Fruit fly (Drosophila melanogaster): Measurements from ENCODE around the gene lft.

The lft gene

DNA sequence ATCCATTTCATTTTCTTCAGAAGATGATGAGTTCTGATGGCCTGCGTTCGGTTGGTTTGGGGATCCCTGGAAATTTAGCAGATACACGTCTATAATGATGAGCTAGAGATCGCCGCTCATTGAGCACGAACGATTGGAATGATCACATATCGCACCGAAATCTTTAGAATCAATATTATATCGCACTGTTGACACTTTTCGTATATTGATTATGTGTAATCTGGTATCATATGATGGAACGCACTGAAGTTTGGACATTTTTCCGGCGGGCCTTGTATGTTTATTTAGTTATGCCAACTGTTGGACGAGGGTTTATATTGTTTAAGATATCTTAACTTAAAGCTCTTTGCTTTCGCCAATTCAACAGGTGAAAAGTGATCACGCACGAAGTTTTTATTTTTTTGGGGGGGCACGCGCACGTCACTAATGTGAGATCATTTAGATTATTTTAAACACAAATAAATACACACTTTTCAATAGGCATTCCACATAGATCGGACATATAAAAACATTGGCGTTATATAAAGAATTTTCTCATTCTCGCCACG lies 43.2 kb upstream of the lft start (continued):
- TF ChIP-seq CG12219 (GFP tag; optimal IDR thresholded peaks at IDR 0.05) (no peak), ab (GFP tag; optimal IDR thresholded peaks at IDR 0.05) (no peak), lilli (GFP tag; optimal IDR thresholded peaks at IDR 0.05) (peak; percentile 42), caup (GFP tag; optimal IDR thresholded peaks at IDR 0.05; ENCODE audit: severe bottlenecking) (no peak), lov (optimal IDR thresholded peaks at IDR 0.05) (no peak), lov (GFP tag; IDR thresholded peaks at IDR 0.05) (0 out of 3 replicates have a peak, but pooled peaks have one; percentile 27), Lpt (GFP tag; optimal IDR thresholded peaks at IDR 0.05) (no peak), CG12299 (tag; optimal IDR thresholded peaks at IDR 0.05) (no peak), CG10543 (GFP tag; optimal IDR thresholded peaks at IDR 0.05) (no peak), CG17186 (GFP tag; optimal IDR thresholded peaks at IDR 0.05) (no peak), CG4707 (GFP tag; optimal IDR thresholded peaks at IDR 0.05) (no peak), Sox102F (GFP tag; optimal IDR thresholded peaks at IDR 0.05) (no peak), CG10462 (GFP tag; optimal IDR thresholded peaks at IDR 0.05) (no peak), CG10267 (tag; optimal IDR thresholded peaks at IDR 0.05) (no peak), Hr3 (GFP tag; optimal IDR thresholded peaks at IDR 0.05) (no peak), toy (GFP tag; IDR thresholded peaks at IDR 0.05) (no peak), jumu (GFP tag; optimal IDR thresholded peaks at IDR 0.05) (no peak), Deaf1 (tag; optimal IDR thresholded peaks at IDR 0.05) (no peak), Oli (tag; optimal IDR thresholded peaks at IDR 0.05) (no peak), ac (GFP tag; optimal IDR thresholded peaks at IDR 0.05) (no peak), Aef1 (GFP tag; IDR thresholded peaks at IDR 0.05) (no peak), nmo (GFP tag; optimal IDR thresholded peaks at IDR 0.05) (peak; percentile 22), CG9727 (GFP tag; optimal IDR thresholded peaks at IDR 0.05) (peak; percentile 17), CG8290 (GFP tag; optimal IDR thresholded peaks at IDR 0.05) (no peak), CG8290 (tag; optimal IDR thresholded peaks at IDR 0.05) (peak; percentile 26 to 36), Six4 (GFP tag; optimal IDR thresholded peaks at IDR 0.05) (no peak), pros (GFP tag; optimal IDR thresholded peaks at IDR 0.05) (no peak), luna (GFP tag; optimal IDR thresholded peaks at IDR 0.05) (no peak), CG7372 (GFP tag; IDR thresholded peaks at IDR 0.05) (no peak), croc (GFP tag; conservative IDR thresholded peaks at IDR 0.05) (no peak), maf-S (GFP tag; optimal IDR thresholded peaks at IDR 0.05) (no peak), Awh (GFP tag; IDR thresholded peaks at IDR 0.05) (no peak), CTCF (GFP tag; optimal IDR thresholded peaks at IDR 0.05) (no peak), hth (optimal IDR thresholded peaks at IDR 0.05) (no peak), odd (GFP tag; optimal IDR thresholded peaks at IDR 0.05) (no peak), shn (GFP tag; optimal IDR thresholded peaks at IDR 0.05) (no peak), dan (GFP tag; IDR thresholded peaks at IDR 0.05) (no peak), hb (GFP tag; IDR thresholded peaks at IDR 0.05; ENCODE audit: partially characterized antibody) (peak; percentile 68; the same call in 1 of the 3 replicates), CG10274 (GFP tag; optimal IDR thresholded peaks at IDR 0.05) (no peak), pb (GFP tag; optimal IDR thresholded peaks at IDR 0.05) (peak; percentile 4), CG32772 (GFP tag; IDR thresholded peaks at IDR 0.05) (no peak), ap (GFP tag; IDR thresholded peaks at IDR 0.05) (no peak), CG31388 (GFP tag; optimal IDR thresholded peaks at IDR 0.05) (no peak), CG3847 (GFP tag; IDR thresholded peaks at IDR 0.05) (no peak), CG31365 (tag; optimal IDR thresholded peaks at IDR 0.05) (no peak), trh (GFP tag; optimal IDR thresholded peaks at IDR 0.05) (no peak), CG15011 (GFP tag; optimal IDR thresholded peaks at IDR 0.05) (no peak), CG7745 (tag; optimal IDR thresholded peaks at IDR 0.05) (no peak), CG14014 (GFP tag; IDR thresholded peaks at IDR 0.05) (0 out of 2 replicates have a peak, but pooled peaks have one; percentile 34), CG13296 (GFP tag; optimal IDR thresholded peaks at IDR 0.05) (no peak), CG17328 (GFP tag; IDR thresholded peaks at IDR 0.05) (no peak), CG11085 (GFP tag; IDR thresholded peaks at IDR 0.05) (no peak), nerfin-1 (tag; optimal IDR thresholded peaks at IDR 0.05) (peak; percentile 10)

Measured in whole organism, embryonic.